Worm (Caenorhabditis elegans) whole organism, L2 larva: ENCODE results near the gene his-74.

Experiments used
- C34F6.9 ChIP-seq: fragments of 150-350 bp; optimal IDR thresholded peaks from 2 replicates; lab custom pipeline; 2014; ENCODE audit warnings: missing biosample characterization, missing genetic modification characterization
- F13H6.1 ChIP-seq: sonication (generic microtip); optimal IDR thresholded peaks from 2 replicates; lab custom pipeline; 2016; ENCODE audit warnings: missing genetic modification characterization, missing compliant biosample characterization
- R02D3.7 ChIP-seq: fragments of 150-350 bp; optimal IDR thresholded peaks from 2 replicates; lab custom pipeline; 2014; ENCODE audit warnings: missing biosample characterization, missing genetic modification characterization
- Y55F3AM.14 ChIP-seq: fragments of 200-800 bp; sonication (Bioruptor generic); optimal IDR thresholded peaks from 2 replicates; lab custom pipeline; 2018; ENCODE audit warnings: mild to moderate bottlenecking, missing genetic modification characterization, missing compliant biosample characterization
- ZK546.5 ChIP-seq: sonication (generic microtip); optimal IDR thresholded peaks from 2 replicates; lab custom pipeline; 2017; ENCODE audit warnings: missing biosample characterization, missing genetic modification characterization
- alr-1 ChIP-seq: fragments of 150-350 bp; optimal IDR thresholded peaks from 2 replicates; lab custom pipeline; 2014; ENCODE audit warnings: missing biosample characterization, missing genetic modification characterization
- aly-2 ChIP-seq: fragments of 150-350 bp; optimal IDR thresholded peaks from 2 replicates; lab custom pipeline; 2014; ENCODE audit warnings: missing biosample characterization, missing genetic modification characterization
- ama-1 ChIP-seq: fragments of 150-350 bp; optimal IDR thresholded peaks from 2 replicates; lab custom pipeline; 2018; ENCODE audit warnings: inconsistent platforms
- blmp-1 ChIP-seq: sonication (generic microtip); optimal IDR thresholded peaks from 2 replicates; lab custom pipeline; 2017; ENCODE audit warnings: missing genetic modification characterization, mild to moderate bottlenecking, missing compliant biosample characterization, antibody characterized with exemption, moderate library complexity; ENCODE audit not compliant: insufficient read depth
- ceh-16 ChIP-seq: fragments of 150-350 bp; optimal IDR thresholded peaks from 2 replicates; lab custom pipeline; 2014; ENCODE audit warnings: missing biosample characterization, missing genetic modification characterization
- ceh-82 ChIP-seq: fragments of 150-350 bp; optimal IDR thresholded peaks from 2 replicates; lab custom pipeline; 2014; ENCODE audit warnings: missing biosample characterization, missing genetic modification characterization
- crh-2 ChIP-seq: sonication (generic microtip); optimal IDR thresholded peaks from 2 replicates; lab custom pipeline; 2017; ENCODE audit warnings: missing biosample characterization, missing genetic modification characterization
- dmd-4 ChIP-seq: sonication (generic microtip); optimal IDR thresholded peaks from 2 replicates; lab custom pipeline; 2017; ENCODE audit warnings: missing biosample characterization, missing genetic modification characterization
- egl-27 ChIP-seq: sonication (generic microtip); optimal IDR thresholded peaks from 3 replicates; lab custom pipeline; 2017; ENCODE audit warnings: missing biosample characterization, missing genetic modification reagents, missing genetic modification characterization
- elt-1 ChIP-seq: fragments of 150-350 bp; optimal IDR thresholded peaks from 2 replicates; lab custom pipeline; 2014; ENCODE audit warnings: missing biosample characterization, missing genetic modification characterization
- elt-3 ChIP-seq: sonication (generic microtip); optimal IDR thresholded peaks from 2 replicates; lab custom pipeline; 2017; ENCODE audit warnings: missing biosample characterization, missing genetic modification characterization
- fos-1 ChIP-seq: fragments of 150-350 bp; optimal IDR thresholded peaks from 2 replicates; lab custom pipeline; 2014; ENCODE audit warnings: missing biosample characterization, missing genetic modification characterization
- gmeb-1 ChIP-seq: fragments of 150-350 bp; optimal IDR thresholded peaks from 2 replicates; lab custom pipeline; 2014; ENCODE audit warnings: missing biosample characterization, missing genetic modification characterization
- lin-11 ChIP-seq: fragments of 150-350 bp; sonication (generic microtip); optimal IDR thresholded peaks from 2 replicates; lab custom pipeline; 2014; ENCODE audit warnings: missing biosample characterization, missing genetic modification characterization, inconsistent platforms, mixed read lengths
- lin-13 ChIP-seq: fragments of 150-350 bp; optimal IDR thresholded peaks from 2 replicates; lab custom pipeline; 2014; ENCODE audit warnings: missing biosample characterization, missing genetic modification reagents, missing genetic modification characterization
- lin-39 ChIP-seq: fragments of 150-350 bp; optimal IDR thresholded peaks from 2 replicates; lab custom pipeline; 2014; ENCODE audit warnings: missing biosample characterization, missing genetic modification reagents, missing genetic modification characterization
- lsy-2 ChIP-seq, 2 experiments: fragments of 150-350 bp in 1 of 2; sonication (generic microtip) in 1 of 2; optimal IDR thresholded peaks; 2 replicates each; lab custom pipeline; 2014 to 2017; ENCODE audit warnings: missing biosample characterization in 2 of 2, missing genetic modification characterization in 2 of 2
- mab-5 ChIP-seq: fragments of 150-350 bp; optimal IDR thresholded peaks from 2 replicates; lab custom pipeline; 2014; ENCODE audit warnings: missing biosample characterization, missing genetic modification characterization
- mbf-1 ChIP-seq: sonication (generic microtip); optimal IDR thresholded peaks from 2 replicates; lab custom pipeline; 2017; ENCODE audit warnings: missing biosample characterization, missing genetic modification characterization
- mdl-1 ChIP-seq, 2 experiments: fragments of 150-350 bp in 1 of 2; sonication (generic microtip) in 1 of 2; optimal IDR thresholded peaks; 2 replicates each; lab custom pipeline; 2017; ENCODE audit warnings: missing biosample characterization in 2 of 2, missing genetic modification characterization in 2 of 2
- nhr-10 ChIP-seq: sonication (generic microtip); optimal IDR thresholded peaks from 2 replicates; lab custom pipeline; 2017; ENCODE audit warnings: missing biosample characterization, missing genetic modification characterization
- nhr-11 ChIP-seq: fragments of 150-350 bp; optimal IDR thresholded peaks from 2 replicates; lab custom pipeline; 2014; ENCODE audit warnings: missing biosample characterization, missing genetic modification characterization
- nhr-12 ChIP-seq: fragments of 150-350 bp; optimal IDR thresholded peaks from 2 replicates; lab custom pipeline; 2014; ENCODE audit warnings: missing biosample characterization, missing genetic modification characterization
- nhr-129 ChIP-seq: fragments of 150-350 bp; optimal IDR thresholded peaks from 2 replicates; lab custom pipeline; 2014; ENCODE audit warnings: missing biosample characterization, missing genetic modification characterization
- nhr-21 ChIP-seq: fragments of 150-350 bp; optimal IDR thresholded peaks from 2 replicates; lab custom pipeline; 2014; ENCODE audit warnings: missing biosample characterization, missing genetic modification characterization
- nhr-23 ChIP-seq: fragments of 150-350 bp; optimal IDR thresholded peaks from 2 replicates; lab custom pipeline; 2014; ENCODE audit warnings: missing biosample characterization, missing genetic modification reagents, missing genetic modification characterization
- nhr-237 ChIP-seq: fragments of 150-350 bp; optimal IDR thresholded peaks from 2 replicates; lab custom pipeline; 2014; ENCODE audit warnings: missing biosample characterization, missing genetic modification characterization
- nhr-25 ChIP-seq: fragments of 150-350 bp; sonication (generic microtip); optimal IDR thresholded peaks from 3 replicates; lab custom pipeline; 2014; ENCODE audit warnings: missing biosample characterization, missing genetic modification characterization
- nhr-6 ChIP-seq: fragments of 150-350 bp; optimal IDR thresholded peaks from 2 replicates; lab custom pipeline; 2014; ENCODE audit warnings: missing biosample characterization, missing genetic modification characterization
- nhr-77 ChIP-seq: fragments of 150-350 bp; optimal IDR thresholded peaks from 2 replicates; lab custom pipeline; 2014; ENCODE audit warnings: missing biosample characterization, missing genetic modification characterization
- peb-1 ChIP-seq: fragments of 150-350 bp; optimal IDR thresholded peaks from 2 replicates; lab custom pipeline; 2014; ENCODE audit warnings: missing biosample characterization, missing genetic modification characterization
- sem-4 ChIP-seq: fragments of 150-350 bp; optimal IDR thresholded peaks from 2 replicates; lab custom pipeline; 2014; ENCODE audit warnings: missing biosample characterization, missing genetic modification reagents, missing genetic modification characterization
- skn-1 ChIP-seq: sonication (generic microtip); optimal IDR thresholded peaks from 2 replicates; lab custom pipeline; 2017; ENCODE audit warnings: missing biosample characterization, missing genetic modification characterization
- sma-3 ChIP-seq: sonication (generic microtip); optimal IDR thresholded peaks from 2 replicates; lab custom pipeline; 2016; ENCODE audit warnings: missing genetic modification reagents, missing genetic modification characterization, missing compliant biosample characterization
- sma-9 ChIP-seq, 2 experiments: fragments of 150-350 bp in 1 of 2; sonication (generic microtip) in 1 of 2; optimal IDR thresholded peaks; 2 replicates each; lab custom pipeline; 2014 to 2016; ENCODE audit warnings: missing genetic modification characterization in 2 of 2, mild to moderate bottlenecking in 1 of 2, missing biosample characterization in 1 of 2, missing compliant biosample characterization in 1 of 2, missing genetic modification reagents in 1 of 2, moderate library complexity in 1 of 2
- snpc-4 ChIP-seq: fragments of 150-350 bp; optimal IDR thresholded peaks from 2 replicates; lab custom pipeline; 2014; ENCODE audit warnings: missing biosample characterization, missing genetic modification characterization
- unc-39 ChIP-seq: fragments of 150-350 bp; optimal IDR thresholded peaks from 2 replicates; lab custom pipeline; 2014; ENCODE audit warnings: missing biosample characterization, missing genetic modification characterization
- unc-55 ChIP-seq: fragments of 150-350 bp; sonication (generic microtip); optimal IDR thresholded peaks from 3 replicates; lab custom pipeline; 2014; ENCODE audit warnings: missing biosample characterization, missing genetic modification reagents, missing genetic modification characterization
- unc-62 ChIP-seq: fragments of 150-350 bp; optimal IDR thresholded peaks from 2 replicates; lab custom pipeline; 2014; ENCODE audit warnings: missing biosample characterization, missing genetic modification reagents, missing genetic modification characterization
- zag-1 ChIP-seq: fragments of 150-350 bp; optimal IDR thresholded peaks from 2 replicates; lab custom pipeline; 2014; ENCODE audit warnings: missing biosample characterization, missing genetic modification characterization
- ztf-1 ChIP-seq: fragments of 200-800 bp; sonication (Bioruptor generic); conservative IDR thresholded peaks from 2 replicates; pipeline ENCODE4 v1.3.6; 2022; ENCODE audit warnings: missing genetic modification characterization, missing compliant biosample characterization
- ztf-11 ChIP-seq: sonication (generic microtip); optimal IDR thresholded peaks from 2 replicates; lab custom pipeline; 2017; ENCODE audit warnings: missing biosample characterization, missing genetic modification characterization
- ztf-4 ChIP-seq: fragments of 150-350 bp; optimal IDR thresholded peaks from 2 replicates; lab custom pipeline; 2014; ENCODE audit warnings: missing biosample characterization, missing genetic modification characterization

Gene his-74

ce11 chrV:12637238-12637690 is 22.9 kb downstream of the his-74 start, which contains the start of gene F56H9.2:
Gene F56H9.2 (plus strand): TSS chrV:12637663.
- TF ChIP-seq unc-39 (tag; lab: Kevin White, UChicago) (no peak), nhr-129 (peak; percentile 90), ztf-4 (peak; percentile 56), nhr-23 (no peak), nhr-10 (tag; lab: Kevin White, UChicago) (no peak), fos-1 (tag; lab: Kevin White, UChicago) (peak; percentile 62), ztf-11 (no peak), ama-1 (lab: Kevin White, UChicago) (peak; percentile 69), blmp-1 (peak; percentile 79), nhr-237 (tag; lab: Kevin White, UChicago) (no peak), F13H6.1 (peak; percentile 93), aly-2 (no peak), R02D3.7 (no peak), mab-5 (no peak), dmd-4 (tag; lab: Kevin White, UChicago) (no peak), skn-1 (tag; lab: Kevin White, UChicago) (no peak), nhr-6 (tag; lab: Kevin White, UChicago) (no peak), ceh-16 (tag; lab: Kevin White, UChicago) (peak; percentile 57), unc-55 (GFP tag; lab: Kevin White, UChicago) (peak; percentile 39), mbf-1 (tag; lab: Kevin White, UChicago) (no peak), nhr-77 (tag; lab: Kevin White, UChicago) (no peak), nhr-11 (no peak), peb-1 (tag; lab: Kevin White, UChicago) (no peak), elt-3 (tag; lab: Kevin White, UChicago) (no peak), elt-1 (tag; lab: Kevin White, UChicago) (no peak), C34F6.9 (peak; percentile 60), crh-2 (peak; percentile 65), nhr-21 (tag; lab: Kevin White, UChicago) (peak; percentile 85), ZK546.5 (tag; lab: Kevin White, UChicago) (no peak), gmeb-1 (peak; percentile 68), Y55F3AM.14 (GFP tag; lab: Kevin White, UChicago) (peak; percentile 75), ztf-1 (GFP tag; lab: Robert Waterston, UW) (no peak), unc-62 (GFP tag; lab: Kevin White, UChicago) (no peak), ceh-82 (tag; lab: Kevin White, UChicago) (no peak), sma-9 (GFP tag; optimal IDR thresholded peaks at IDR 0.05; lab: Kevin White, UChicago) (peak; percentile 99), sma-9 (tag; optimal IDR thresholded peaks at IDR 0.05; lab: Kevin White, UChicago) (no peak), egl-27 (tag; lab: Kevin White, UChicago) (peak; percentile 90), alr-1 (tag; lab: Kevin White, UChicago) (no peak), zag-1 (tag; lab: Kevin White, UChicago) (no peak), mdl-1 (tag; optimal IDR thresholded peaks at IDR 0.05; lab: Kevin White, UChicago) (peak; percentile 66 to 80), lin-39 (tag; lab: Kevin White, UChicago) (no peak), sem-4 (tag; lab: Kevin White, UChicago) (peak; percentile 58), nhr-12 (tag; lab: Kevin White, UChicago) (no peak), lin-13 (GFP tag; lab: Kevin White, UChicago) (peak; percentile 47), snpc-4 (tag; lab: Kevin White, UChicago) (no peak), lsy-2 (tag; optimal IDR thresholded peaks at IDR 0.05; lab: Kevin White, UChicago) (peak in 1 of 2 experiments; percentile 60), sma-3 (GFP tag; lab: Kevin White, UChicago) (peak; percentile 88), nhr-25 (tag; lab: Kevin White, UChicago) (peak; percentile 92), lin-11 (tag; lab: Kevin White, UChicago) (no peak)
